Worm (Caenorhabditis elegans) whole organism, late embryonic: ENCODE results near the gene clec-117.

Experiments used
- nhr-11 ChIP-seq: fragments of 150-350 bp; optimal IDR thresholded peaks from 2 replicates; lab custom pipeline; 2014; ENCODE audit warnings: missing biosample characterization, missing genetic modification characterization
- pha-2 ChIP-seq: sonication (generic microtip); optimal IDR thresholded peaks from 2 replicates; lab custom pipeline; 2017; ENCODE audit warnings: mild to moderate bottlenecking, missing genetic modification characterization, missing compliant biosample characterization
- tbx-2 ChIP-seq: sonication (generic microtip); optimal IDR thresholded peaks from 2 replicates; lab custom pipeline; 2016; ENCODE audit warnings: missing genetic modification characterization, missing compliant biosample characterization

DNA sequence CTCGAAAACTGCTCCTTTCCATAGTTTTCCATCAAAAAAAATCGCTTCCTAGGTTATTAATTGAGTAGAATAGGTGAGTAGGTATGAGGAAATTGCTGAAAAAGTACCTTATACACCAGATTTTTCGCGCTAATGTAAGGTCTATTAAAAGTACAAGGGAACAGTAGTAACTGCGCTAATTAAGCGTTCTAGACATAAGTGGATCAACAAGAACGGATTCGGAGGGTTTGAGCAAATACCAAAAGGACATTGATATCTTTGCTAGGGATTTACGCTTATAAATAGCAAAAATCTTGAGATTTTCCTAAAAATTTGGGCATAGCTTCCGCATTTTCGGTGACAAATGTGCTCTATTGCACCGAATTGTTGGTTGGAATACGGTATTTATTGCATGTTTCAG, 22.9 kb downstream of the clec-117 start, which contains the start of gene B0432.7:
- TF ChIP-seq pha-2 (tag; lab: Kevin White, UChicago): no peak
- TF ChIP-seq nhr-11 (tag; lab: Kevin White, UChicago): no peak
- TF ChIP-seq tbx-2 (tag; lab: Kevin White, UChicago): no peak
